Fruit fly (Drosophila melanogaster) whole organism, embryonic: ENCODE measurements around the gene CG13359.

ENCODE experiments used
- Awh ChIP-seq: fragments of 200-800 bp; sonication (Bioruptor generic); IDR thresholded peaks from 2 replicates; pipeline ENCODE4, ENCODE4 v1.3.6; 2022; ENCODE audit warnings: missing biosample characterization, missing genetic modification characterization
- CG10959 ChIP-seq: fragments of 200-800 bp; sonication (Bioruptor generic); IDR thresholded peaks from 2 replicates; pipeline ENCODE4 v1.3.6; 2022; ENCODE audit warnings: missing biosample characterization, missing genetic modification characterization
- CG12659 ChIP-seq: fragments of 200-800 bp; sonication (Bioruptor generic); optimal IDR thresholded peaks from 3 replicates; lab custom pipeline; 2017; ENCODE audit warnings: mild to moderate bottlenecking, missing biosample characterization, missing genetic modification reagents, missing genetic modification characterization
- CG13287 ChIP-seq: fragments of 200-800 bp; sonication (Bioruptor generic); IDR thresholded peaks from 2 replicates; pipeline ENCODE4 v1.3.6; 2022; ENCODE audit warnings: missing biosample characterization, missing genetic modification characterization; ENCODE audit not compliant: partially characterized antibody
- CG14014 ChIP-seq: fragments of 200-800 bp; sonication (Bioruptor generic); IDR thresholded peaks from 2 replicates; pipeline ENCODE4 v1.3.6; 2022; ENCODE audit warnings: missing biosample characterization, missing genetic modification characterization
- CG14441 ChIP-seq: fragments of 200-800 bp; sonication (Bioruptor generic); IDR thresholded peaks from 2 replicates; pipeline ENCODE4 v1.3.6; 2022; ENCODE audit warnings: missing biosample characterization, missing genetic modification characterization
- CG15269 ChIP-seq: fragments of 200-800 bp; sonication (Bioruptor generic); optimal IDR thresholded peaks from 2 replicates; lab custom pipeline; 2018; ENCODE audit warnings: missing biosample characterization, mild to moderate bottlenecking, missing genetic modification characterization, moderate library complexity
- CG15601 ChIP-seq: fragments of 200-800 bp; sonication (Bioruptor generic); optimal IDR thresholded peaks from 3 replicates; lab custom pipeline; 2019; ENCODE audit warnings: missing biosample characterization, mild to moderate bottlenecking, missing genetic modification characterization, moderate library complexity
- CG17359 ChIP-seq: fragments of 200-800 bp; sonication (Bioruptor generic); optimal IDR thresholded peaks from 3 replicates; lab custom pipeline; 2018; ENCODE audit warnings: missing biosample characterization, mild to moderate bottlenecking, missing genetic modification characterization, moderate library complexity
- CG17802 ChIP-seq: fragments of 200-800 bp; sonication (Bioruptor generic); optimal IDR thresholded peaks from 2 replicates; lab custom pipeline; 2018; ENCODE audit warnings: missing biosample characterization, mild to moderate bottlenecking, missing genetic modification characterization, moderate library complexity
- CG18011 ChIP-seq: fragments of 200-800 bp; sonication (Bioruptor generic); optimal IDR thresholded peaks from 2 replicates; lab custom pipeline; 2017; ENCODE audit warnings: missing biosample characterization, missing genetic modification characterization, mild to moderate bottlenecking, moderate library complexity, missing genotype
- CG18262 ChIP-seq: fragments of 200-800 bp; optimal IDR thresholded peaks from 3 replicates; lab custom pipeline; 2019; ENCODE audit warnings: missing biosample characterization, mild to moderate bottlenecking, missing genetic modification characterization, moderate library complexity
- CG2116 ChIP-seq: fragments of 200-800 bp; sonication (Bioruptor generic); optimal IDR thresholded peaks from 3 replicates; lab custom pipeline; 2018; ENCODE audit warnings: missing biosample characterization, mild to moderate bottlenecking, missing genetic modification characterization
- CG2120 ChIP-seq: fragments of 200-800 bp; sonication (Bioruptor generic); optimal IDR thresholded peaks from 3 replicates; lab custom pipeline; 2016; ENCODE audit warnings: missing biosample characterization, missing genetic modification characterization
- CG31388 ChIP-seq: fragments of 200-800 bp; sonication (Bioruptor generic); optimal IDR thresholded peaks from 2 replicates; lab custom pipeline; 2016; ENCODE audit warnings: missing biosample characterization, missing genetic modification characterization
- CG6272 ChIP-seq: fragments of 200-800 bp; sonication (Bioruptor generic); IDR thresholded peaks from 2 replicates; pipeline ENCODE4 v1.3.6; 2022; ENCODE audit warnings: missing biosample characterization, missing genetic modification characterization
- CG6654 ChIP-seq: fragments of 200-800 bp; sonication (Bioruptor generic); optimal IDR thresholded peaks from 2 replicates; lab custom pipeline; 2017; ENCODE audit warnings: missing biosample characterization, mild to moderate bottlenecking, missing genetic modification characterization
- CG7556 ChIP-seq: fragments of 200-800 bp; sonication (Bioruptor generic); optimal IDR thresholded peaks from 2 replicates; lab custom pipeline; 2017; ENCODE audit warnings: missing biosample characterization, mild to moderate bottlenecking, missing genetic modification characterization
- CG7839 ChIP-seq: fragments of 200-800 bp; sonication (Bioruptor generic); optimal IDR thresholded peaks from 3 replicates; lab custom pipeline; 2018; ENCODE audit warnings: missing biosample characterization, mild to moderate bottlenecking, missing genetic modification characterization, moderate library complexity
- CG9932 ChIP-seq: fragments of 200-800 bp; sonication (Bioruptor generic); IDR thresholded peaks from 2 replicates; pipeline ENCODE4 v1.3.6; 2022; ENCODE audit warnings: missing biosample characterization, missing genetic modification characterization
- CoRest ChIP-seq: fragments of 200-800 bp; sonication (Bioruptor generic); optimal IDR thresholded peaks from 3 replicates; lab custom pipeline; 2018; ENCODE audit warnings: missing biosample characterization, mild to moderate bottlenecking, missing genetic modification characterization, moderate library complexity
- D19B ChIP-seq: fragments of 200-800 bp; sonication (Bioruptor generic); optimal IDR thresholded peaks from 2 replicates; lab custom pipeline; 2017; ENCODE audit warnings: missing biosample characterization, mild to moderate bottlenecking, missing genetic modification characterization
- Dll ChIP-seq: fragments of 200-800 bp; sonication (Bioruptor generic); IDR thresholded peaks from 4 replicates; pipeline ENCODE4 v1.3.6; 2022; ENCODE audit warnings: missing biosample characterization, missing genetic modification characterization; ENCODE audit not compliant: partially characterized antibody
- Doc3 ChIP-seq: fragments of 200-800 bp; sonication (Bioruptor generic); IDR thresholded peaks from 3 replicates; pipeline ENCODE4 v1.3.6; 2022; ENCODE audit warnings: missing biosample characterization, missing genetic modification characterization; ENCODE audit not compliant: partially characterized antibody
- Gsc ChIP-seq: fragments of 200-800 bp; sonication (Bioruptor generic); IDR thresholded peaks from 2 replicates; pipeline ENCODE4 v1.3.6; 2022; ENCODE audit warnings: missing biosample characterization, missing genetic modification characterization
- MESR4 ChIP-seq: fragments of 200-800 bp; sonication (Bioruptor generic); optimal IDR thresholded peaks from 2 replicates; lab custom pipeline; 2018; ENCODE audit warnings: missing biosample characterization, mild to moderate bottlenecking, missing genetic modification characterization, moderate library complexity
- Mrtf ChIP-seq: fragments of 200-800 bp; sonication (Bioruptor generic); IDR thresholded peaks from 3 replicates; pipeline ENCODE4 v1.3.6; 2022; ENCODE audit warnings: missing biosample characterization, missing genetic modification characterization
- Nf-YC ChIP-seq: fragments of 200-800 bp; optimal IDR thresholded peaks from 3 replicates; lab custom pipeline; 2019; ENCODE audit warnings: missing biosample characterization, mild to moderate bottlenecking, missing genetic modification characterization, moderate library complexity
- NfI ChIP-seq: fragments of 200-800 bp; sonication (Bioruptor generic); optimal IDR thresholded peaks from 3 replicates; lab custom pipeline; 2018; ENCODE audit warnings: missing biosample characterization, mild to moderate bottlenecking, missing genetic modification characterization, moderate library complexity
- Trl ChIP-seq, 3 experiments: fragments of >200 bp in 2 of 3; fragments of 200-800 bp in 1 of 3; sonication (Bioruptor generic) in 1 of 3; optimal IDR thresholded peaks; 2 replicates in 1 of 3; 3 replicates in 2 of 3; lab custom pipeline; 2016 to 2017; ENCODE audit warnings: missing biosample characterization in 1 of 3, missing genetic modification characterization in 1 of 3
- Vsx1 ChIP-seq: fragments of 200-800 bp; sonication (Bioruptor generic); optimal IDR thresholded peaks from 2 replicates; lab custom pipeline; 2017; ENCODE audit warnings: missing biosample characterization, mild to moderate bottlenecking, missing genetic modification characterization, missing genetic modification reagents
- chn ChIP-seq: fragments of 200-800 bp; sonication (Bioruptor generic); optimal IDR thresholded peaks from 2 replicates; lab custom pipeline; 2016; ENCODE audit warnings: missing biosample characterization, missing genetic modification characterization
- danr ChIP-seq: fragments of 200-800 bp; sonication (Bioruptor generic); IDR thresholded peaks from 2 replicates; pipeline ENCODE4 v1.3.6; 2022; ENCODE audit warnings: missing biosample characterization, missing genetic modification characterization
- dm ChIP-seq: fragments of 200-800 bp; sonication (Bioruptor generic); optimal IDR thresholded peaks from 3 replicates; lab custom pipeline; 2016; ENCODE audit warnings: missing biosample characterization, missing genetic modification characterization
- fd102C ChIP-seq: fragments of 200-800 bp; sonication (Bioruptor generic); optimal IDR thresholded peaks from 2 replicates; lab custom pipeline; 2018; ENCODE audit warnings: missing biosample characterization, mild to moderate bottlenecking, missing genetic modification characterization, moderate library complexity
- gfzf ChIP-seq: fragments of 200-800 bp; sonication (Bioruptor generic); optimal IDR thresholded peaks from 2 replicates; lab custom pipeline; 2016; ENCODE audit warnings: missing biosample characterization, mild to moderate bottlenecking, missing genetic modification characterization, moderate library complexity
- gro ChIP-seq: fragments of 200-800 bp; sonication (Bioruptor generic); optimal IDR thresholded peaks from 2 replicates; lab custom pipeline; 2016; ENCODE audit warnings: missing biosample characterization, missing genetic modification characterization
- hth ChIP-seq: fragments of >200 bp; optimal IDR thresholded peaks from 2 replicates; lab custom pipeline; 2017; ENCODE audit warnings: inconsistent platforms
- inv ChIP-seq: fragments of 200-800 bp; sonication (Bioruptor generic); IDR thresholded peaks from 2 replicates; pipeline ENCODE4 v1.3.6; 2022; ENCODE audit warnings: missing biosample characterization, missing genetic modification characterization; ENCODE audit not compliant: partially characterized antibody
- jumu ChIP-seq: fragments of 200-800 bp; sonication (Bioruptor generic); optimal IDR thresholded peaks from 3 replicates; lab custom pipeline; 2016; ENCODE audit warnings: missing biosample characterization, missing genetic modification characterization
- klu ChIP-seq: fragments of 200-800 bp; sonication (Bioruptor generic); IDR thresholded peaks from 2 replicates; pipeline ENCODE4 v1.3.6; 2022; ENCODE audit warnings: missing biosample characterization, missing genetic modification characterization
- lbe ChIP-seq: fragments of 200-800 bp; sonication (Bioruptor generic); optimal IDR thresholded peaks from 2 replicates; lab custom pipeline; 2016; ENCODE audit warnings: missing biosample characterization, mild to moderate bottlenecking, missing genetic modification characterization
- luna ChIP-seq: fragments of 200-800 bp; sonication (Bioruptor generic); optimal IDR thresholded peaks from 2 replicates; lab custom pipeline; 2016; ENCODE audit warnings: missing biosample characterization, missing genetic modification characterization
- nerfin-2 ChIP-seq: fragments of 200-800 bp; sonication (Bioruptor generic); IDR thresholded peaks from 2 replicates; pipeline ENCODE4 v1.3.6; 2022; ENCODE audit warnings: missing biosample characterization, missing genetic modification characterization; ENCODE audit not compliant: partially characterized antibody
- nmo ChIP-seq: fragments of 200-800 bp; sonication (Bioruptor generic); optimal IDR thresholded peaks from 2 replicates; lab custom pipeline; 2018; ENCODE audit warnings: missing biosample characterization, mild to moderate bottlenecking, missing genetic modification characterization, moderate library complexity
- row ChIP-seq: fragments of 200-800 bp; sonication (Bioruptor generic); IDR thresholded peaks from 3 replicates; pipeline ENCODE4 v1.3.6; 2022; ENCODE audit warnings: missing biosample characterization, missing genetic modification characterization
- schlank ChIP-seq: fragments of 200-800 bp; sonication (Bioruptor generic); optimal IDR thresholded peaks from 2 replicates; lab custom pipeline; 2018; ENCODE audit warnings: missing biosample characterization, mild to moderate bottlenecking, missing genetic modification characterization
- trem ChIP-seq: fragments of 200-800 bp; optimal IDR thresholded peaks from 3 replicates; lab custom pipeline; 2019; ENCODE audit warnings: missing biosample characterization, mild to moderate bottlenecking, missing genetic modification characterization, moderate library complexity
- zf30C ChIP-seq: fragments of 200-800 bp; sonication (Bioruptor generic); optimal IDR thresholded peaks from 3 replicates; lab custom pipeline; 2018; ENCODE audit warnings: missing biosample characterization, mild to moderate bottlenecking, missing genetic modification characterization

The CG13359 gene

DNA sequence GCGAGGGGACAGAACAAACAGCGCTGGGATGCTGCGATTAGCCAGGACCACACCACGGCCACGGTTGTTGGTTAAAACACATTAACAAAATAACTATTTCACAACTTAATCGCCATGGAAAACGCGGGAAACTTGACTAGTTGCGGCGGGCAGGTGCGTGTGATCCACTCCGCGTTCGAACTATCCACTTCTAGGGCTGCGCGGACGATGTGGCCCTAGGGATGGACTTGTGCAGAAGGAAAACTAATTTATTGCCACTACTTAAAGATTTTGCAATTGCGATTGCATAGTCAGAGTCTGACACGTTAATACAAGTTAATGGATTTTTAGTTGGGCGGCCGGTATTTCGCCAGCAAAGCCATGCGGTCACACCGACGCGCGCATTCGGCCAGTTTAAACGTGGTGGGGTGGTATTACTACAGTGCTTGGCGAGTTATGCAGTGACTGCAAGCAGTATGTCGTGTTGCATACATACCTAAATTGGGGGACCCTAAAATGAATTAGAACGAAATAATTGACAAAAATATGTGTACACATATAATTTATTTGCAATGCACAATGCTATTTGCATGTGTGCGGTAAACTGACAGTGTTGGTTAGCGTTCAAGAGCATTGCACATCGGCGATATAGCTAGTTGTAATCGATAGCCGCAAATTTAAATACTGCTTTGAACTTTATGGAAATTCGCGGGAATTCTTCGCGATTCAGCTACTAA is 2.0 kb downstream of the CG13359 start, which contains the start of gene Rbf (continued):
- TF ChIP-seq D19B (GFP tag; lab: Kevin White, UChicago), result no peak
- no peak for TF ChIP-seq luna (GFP tag; lab: Kevin White, UChicago)
- no peak for TF ChIP-seq CG15601 (tag; lab: Kevin White, UChicago)
- peak; percentile 32 for TF ChIP-seq inv (GFP tag; lab: Robert Waterston, UW)
- 0 out of 3 replicates have a peak, but pooled peaks have one; percentile 19 for TF ChIP-seq row
- TF ChIP-seq CG14014, result no peak
- peak; percentile 42 for TF ChIP-seq nmo
- no peak for TF ChIP-seq hth (lab: Kevin White, UChicago)
- no peak for TF ChIP-seq CG7556 (GFP tag; lab: Kevin White, UChicago)
- no peak for TF ChIP-seq CG6654 (GFP tag; lab: Kevin White, UChicago)
- TF ChIP-seq CG7839, result no peak
- no peak for TF ChIP-seq CG18262
- TF ChIP-seq CoRest (tag; lab: Kevin White, UChicago), result peak; percentile 33
- TF ChIP-seq Vsx1 (GFP tag; lab: Kevin White, UChicago), result no peak
- TF ChIP-seq CG17359 (tag; lab: Kevin White, UChicago), result no peak
- TF ChIP-seq Doc3, result peak; percentile 43; the same call in 1 of the 3 replicates
- no peak for TF ChIP-seq CG15269 (tag; lab: Kevin White, UChicago)
- no peak for TF ChIP-seq chn (GFP tag; lab: Kevin White, UChicago)
- TF ChIP-seq CG12659 (GFP tag; lab: Kevin White, UChicago), result peak; percentile 41
- TF ChIP-seq NfI (GFP tag; lab: Kevin White, UChicago), result no peak
- no peak for TF ChIP-seq Trl (optimal IDR thresholded peaks at IDR 0.05; lab: Kevin White, UChicago)
- no peak for TF ChIP-seq Trl (GFP tag; optimal IDR thresholded peaks at IDR 0.05; lab: Kevin White, UChicago)
- TF ChIP-seq lbe (GFP tag; lab: Kevin White, UChicago), result no peak
- TF ChIP-seq CG14441 (GFP tag; lab: Robert Waterston, UW), result no peak
- no peak for TF ChIP-seq danr (GFP tag; lab: Robert Waterston, UW)
- peak; percentile 62 for TF ChIP-seq CG2116
- no peak for TF ChIP-seq gro (GFP tag; lab: Kevin White, UChicago)
- TF ChIP-seq CG9932 (GFP tag; lab: Robert Waterston, UW), result peak; percentile 36
- no peak for TF ChIP-seq jumu (GFP tag; lab: Kevin White, UChicago)
- TF ChIP-seq CG13287 (GFP tag; lab: Robert Waterston, UW), result peak; percentile 55; the same call in 1 of the 2 replicates
- TF ChIP-seq CG6272 (GFP tag; lab: Robert Waterston, UW), result no peak
- TF ChIP-seq trem, result peak; percentile 32
- TF ChIP-seq CG31388 (GFP tag; lab: Kevin White, UChicago), result no peak
- peak; percentile 85 for TF ChIP-seq gfzf (GFP tag; lab: Kevin White, UChicago)
- no peak for TF ChIP-seq CG18011
- no peak for TF ChIP-seq Gsc
- TF ChIP-seq Awh (GFP tag; lab: Robert Waterston, UW), result no peak
- TF ChIP-seq schlank (tag; lab: Kevin White, UChicago), result no peak
- no peak for TF ChIP-seq zf30C (GFP tag; lab: Kevin White, UChicago)
- peak; percentile 50 for TF ChIP-seq MESR4 (GFP tag; lab: Kevin White, UChicago)
- no peak for TF ChIP-seq Mrtf (GFP tag; lab: Robert Waterston, UW)
- TF ChIP-seq CG10959 (GFP tag; lab: Robert Waterston, UW), result no peak
- peak; percentile 65 for TF ChIP-seq Dll (GFP tag; lab: Robert Waterston, UW)
- TF ChIP-seq nerfin-2, result 0 out of 2 replicates have a peak, but pooled peaks have one; percentile 38
- TF ChIP-seq CG17802 (tag; lab: Kevin White, UChicago), result no peak
- peak; percentile 11 for TF ChIP-seq Nf-YC
- TF ChIP-seq CG2120 (GFP tag; lab: Kevin White, UChicago), result peak; percentile 31
- peak; percentile 25 for TF ChIP-seq dm (GFP tag; lab: Kevin White, UChicago)
- no peak for TF ChIP-seq klu (GFP tag; lab: Robert Waterston, UW)
- TF ChIP-seq fd102C (GFP tag; lab: Kevin White, UChicago), result no peak
